Worm (Caenorhabditis elegans): Measurements from ENCODE around the gene T10D4.15.

- TF ChIP-seq snpc-4 (tag; optimal IDR thresholded peaks at IDR 0.05) (no peak), skn-1 (tag; optimal IDR thresholded peaks at IDR 0.05) (no peak), lsy-2 (tag; optimal IDR thresholded peaks at IDR 0.05) (no peak), nhr-11 (tag; optimal IDR thresholded peaks at IDR 0.05) (no peak), lin-39 (tag; optimal IDR thresholded peaks at IDR 0.05) (no peak), egl-27 (tag; optimal IDR thresholded peaks at IDR 0.05) (no peak), unc-39 (tag; optimal IDR thresholded peaks at IDR 0.05) (no peak), zag-1 (tag; optimal IDR thresholded peaks at IDR 0.05) (no peak), unc-55 (GFP tag; optimal IDR thresholded peaks at IDR 0.05) (no peak)
Measured at ce11 chrII:3117471-3117870, 28.5 kb upstream of the T10D4.15 start, which contains the start of gene T10D4.7.

Data from whole organism, L2 larva.